Worm (Caenorhabditis elegans) whole organism, young adult: ENCODE results near the gene C15H9.2.

Source experiments
- F49E8.2 ChIP-seq: sonication (generic microtip); optimal IDR thresholded peaks from 3 replicates; lab custom pipeline; 2017; ENCODE audit warnings: missing genetic modification characterization, mild to moderate bottlenecking, missing compliant biosample characterization, antibody characterized with exemption, moderate library complexity; ENCODE audit not compliant: insufficient read depth
- chd-7 ChIP-seq: sonication (generic microtip); optimal IDR thresholded peaks from 2 replicates; lab custom pipeline; 2016; ENCODE audit warnings: mild to moderate bottlenecking, missing genetic modification characterization, moderate library complexity, missing compliant biosample characterization
- die-1 ChIP-seq: sonication (generic microtip); optimal IDR thresholded peaks from 2 replicates; lab custom pipeline; 2016; ENCODE audit warnings: missing genotype, mild to moderate bottlenecking, missing genetic modification characterization, missing compliant biosample characterization
- dpff-1 ChIP-seq: sonication (generic microtip); optimal IDR thresholded peaks from 2 replicates; lab custom pipeline; 2017; ENCODE audit warnings: mild to moderate bottlenecking, missing genetic modification characterization, missing compliant biosample characterization
- let-607 ChIP-seq, 2 experiments: fragments of 200-800 bp in 1 of 2; sonication (Bioruptor generic) in 1 of 2; sonication (generic microtip) in 1 of 2; optimal IDR thresholded peaks; 2 replicates each; lab custom pipeline; 2016 to 2018; ENCODE audit warnings: mild to moderate bottlenecking in 2 of 2, missing compliant biosample characterization in 2 of 2, missing genetic modification characterization in 2 of 2, moderate library complexity in 2 of 2, missing genotype in 1 of 2
- nfyb-1 ChIP-seq: fragments of 200-800 bp; sonication (Bioruptor generic); IDR thresholded peaks from 2 replicates; pipeline ENCODE4 v1.3.6; 2022; ENCODE audit warnings: missing genetic modification reagents, missing genetic modification characterization, missing compliant biosample characterization
- nhr-120 ChIP-seq: fragments of 200-800 bp; sonication (Bioruptor generic); IDR thresholded peaks from 2 replicates; pipeline ENCODE4 v1.3.6; 2022; ENCODE audit warnings: missing genetic modification characterization, missing compliant biosample characterization
- nhr-80 ChIP-seq: sonication (generic microtip); optimal IDR thresholded peaks from 2 replicates; lab custom pipeline; 2016; ENCODE audit warnings: missing genetic modification characterization, missing compliant biosample characterization
- snpc-4 ChIP-seq, 5 experiments: fragments of 150-350 bp in 1 of 5; sonication (generic microtip) in 4 of 5; optimal IDR thresholded peaks; 2 replicates each; lab custom pipeline; 2014 to 2018; ENCODE audit warnings: missing genetic modification characterization in 5 of 5, missing biosample characterization in 3 of 5, antibody characterized with exemption in 2 of 5, mild to moderate bottlenecking in 2 of 5, missing compliant biosample characterization in 2 of 5, missing genotype in 2 of 5, moderate library complexity in 2 of 5, missing genetic modification reagents in 1 of 5
- somi-1 ChIP-seq: fragments of 200-800 bp; sonication (Bioruptor generic); optimal IDR thresholded peaks from 2 replicates; lab custom pipeline; 2018; ENCODE audit warnings: mild to moderate bottlenecking, missing genetic modification characterization, missing compliant biosample characterization
- unc-62 ChIP-seq: fragments of 150-350 bp; optimal IDR thresholded peaks from 2 replicates; lab custom pipeline; 2014; ENCODE audit warnings: missing biosample characterization, missing genetic modification reagents, missing genetic modification characterization

- TF ChIP-seq snpc-4 (GFP tag; optimal IDR thresholded peaks at IDR 0.05; lab: Kevin White, UChicago) = no peak
- no peak for TF ChIP-seq snpc-4 (tag; optimal IDR thresholded peaks at IDR 0.05; lab: Kevin White, UChicago)
- no peak for TF ChIP-seq let-607 (tag; optimal IDR thresholded peaks at IDR 0.05; lab: Kevin White, UChicago)
- TF ChIP-seq nhr-120 (GFP tag; lab: Robert Waterston, UW) = no peak
- TF ChIP-seq chd-7 = no peak
- no peak for TF ChIP-seq nfyb-1 (GFP tag; lab: Robert Waterston, UW)
- TF ChIP-seq unc-62 (GFP tag; lab: Kevin White, UChicago) = no peak
- TF ChIP-seq dpff-1 (tag; lab: Kevin White, UChicago) = no peak
- no peak for TF ChIP-seq F49E8.2 (tag; lab: Kevin White, UChicago)
- TF ChIP-seq die-1 (tag; lab: Kevin White, UChicago) = no peak
- no peak for TF ChIP-seq nhr-80 (tag; lab: Kevin White, UChicago)
- no peak for TF ChIP-seq somi-1 (GFP tag; lab: Kevin White, UChicago)
These were observed 32.1 kb downstream of the C15H9.2 start, which contains the start of gene tag-275 for ce11 chrX:6150449-6150848.
